Worm (Caenorhabditis elegans) whole organism, L3 larva: ENCODE results near the gene swan-2.

ENCODE experiments used
- elt-3 ChIP-seq, 3 experiments: fragments of 150-350 bp in 1 of 3; sonication (generic microtip) in 2 of 3; optimal IDR thresholded peaks; 2 replicates in 2 of 3; 4 replicates in 1 of 3; lab custom pipeline; 2014 to 2017; ENCODE audit warnings: missing biosample characterization in 3 of 3, missing genetic modification characterization in 3 of 3
- fos-1 ChIP-seq: fragments of 150-350 bp; optimal IDR thresholded peaks from 2 replicates; lab custom pipeline; 2014; ENCODE audit warnings: missing biosample characterization, missing genetic modification characterization
- nhr-77 ChIP-seq: fragments of 150-350 bp; optimal IDR thresholded peaks from 2 replicates; lab custom pipeline; 2014; ENCODE audit warnings: missing biosample characterization, missing genetic modification characterization
- skn-1 ChIP-seq: fragments of 150-350 bp; optimal IDR thresholded peaks from 2 replicates; lab custom pipeline; 2014; ENCODE audit warnings: missing biosample characterization, missing genetic modification characterization

DNA sequence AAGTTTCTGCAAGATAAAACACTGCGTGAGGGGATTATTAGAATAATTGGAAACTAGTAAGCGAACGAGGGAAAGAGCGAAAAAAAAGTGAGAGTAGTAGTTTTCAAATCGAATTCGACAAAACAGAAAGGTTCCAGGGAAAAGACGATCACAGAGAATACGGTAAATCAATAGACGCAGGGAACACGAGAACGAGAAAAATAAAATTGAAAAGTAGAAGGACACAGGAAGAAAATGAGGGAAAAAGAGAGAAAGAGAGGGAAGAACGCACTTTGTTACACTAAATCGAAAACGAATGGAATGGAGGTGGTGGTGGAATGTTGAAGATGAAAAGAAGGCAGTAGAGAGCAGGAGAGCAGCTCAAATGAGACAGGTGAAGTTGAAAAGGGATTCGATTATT is 3.2 kb upstream of the swan-2 start, which contains the start of gene swan-1:
- TF ChIP-seq skn-1 (tag; lab: Kevin White, UChicago) (no peak), elt-3 (tag; optimal IDR thresholded peaks at IDR 0.05; lab: Kevin White, UChicago) (no peak), nhr-77 (tag; lab: Kevin White, UChicago) (no peak), fos-1 (no peak)
